Worm (Caenorhabditis elegans) whole organism, early embryonic: ENCODE results near the gene C17C3.15.

Source experiments
- B0310.2 ChIP-seq: sonication (generic microtip); optimal IDR thresholded peaks from 2 replicates; lab custom pipeline; 2016; ENCODE audit warnings: mild to moderate bottlenecking, missing genetic modification characterization, missing compliant biosample characterization
- ama-1 ChIP-seq: fragments of 150-350 bp; optimal IDR thresholded peaks from 2 replicates; lab custom pipeline; 2014
- ceh-13 ChIP-seq: fragments of 200-800 bp; sonication (Bioruptor generic); optimal IDR thresholded peaks from 2 replicates; lab custom pipeline; 2018; ENCODE audit warnings: mild to moderate bottlenecking, missing genetic modification characterization, missing compliant biosample characterization
- ceh-36 ChIP-seq: sonication (generic microtip); optimal IDR thresholded peaks from 2 replicates; lab custom pipeline; 2016; ENCODE audit warnings: missing genetic modification characterization, inconsistent platforms, missing compliant biosample characterization
- flt-1 ChIP-seq: fragments of 200-800 bp; sonication (Bioruptor generic); IDR thresholded peaks from 2 replicates; pipeline ENCODE4 v1.3.6; 2022; ENCODE audit warnings: missing genetic modification characterization, missing compliant biosample characterization
- hnd-1 ChIP-seq: sonication (generic microtip); optimal IDR thresholded peaks from 2 replicates; lab custom pipeline; 2016; ENCODE audit warnings: missing genetic modification characterization, missing compliant biosample characterization
- scrt-1 ChIP-seq: fragments of 200-800 bp; sonication (Bioruptor generic); IDR thresholded peaks from 2 replicates; pipeline ENCODE4 v1.3.6; 2022; ENCODE audit warnings: missing genetic modification characterization, missing compliant biosample characterization
- tbx-11 ChIP-seq: fragments of 200-800 bp; sonication (Bioruptor generic); IDR thresholded peaks from 2 replicates; pipeline ENCODE4 v1.3.6; 2022; ENCODE audit warnings: missing genetic modification characterization, missing compliant biosample characterization
- tbx-37 ChIP-seq: fragments of 200-800 bp; sonication (Bioruptor generic); conservative IDR thresholded peaks from 2 replicates; pipeline ENCODE4 v1.3.6; 2022; ENCODE audit warnings: missing genetic modification reagents, missing genetic modification characterization, missing compliant biosample characterization
- tra-4 ChIP-seq: sonication (generic microtip); optimal IDR thresholded peaks from 2 replicates; lab custom pipeline; 2017; ENCODE audit warnings: missing genetic modification characterization, missing compliant biosample characterization

- no peak for TF ChIP-seq tbx-37
- no peak for TF ChIP-seq flt-1
- TF ChIP-seq hnd-1 (tag; lab: Kevin White, UChicago) = no peak
- no peak for TF ChIP-seq B0310.2 (tag; lab: Kevin White, UChicago)
- TF ChIP-seq ama-1 (lab: Kevin White, UChicago) = no peak
- TF ChIP-seq tra-4 (tag; lab: Kevin White, UChicago) = no peak
- no peak for TF ChIP-seq ceh-13 (GFP tag; lab: Kevin White, UChicago)
- TF ChIP-seq tbx-11 (GFP tag; lab: Robert Waterston, UW) = no peak
- no peak for TF ChIP-seq ceh-36 (tag; lab: Kevin White, UChicago)
- TF ChIP-seq scrt-1 = no peak
Measured at ce11 chrII:5565082-5565623, 5.3 kb upstream of the C17C3.15 start.
